Fruit fly (Drosophila melanogaster) Kc167 (cell line): ENCODE results near the gene CG17177.

Experiments
- h ChIP-seq: fragments of >200 bp; optimal IDR thresholded peaks from 3 replicates; lab custom pipeline; 2018; ENCODE audit warnings: missing external identifiers
- insv ChIP-seq: fragments of >200 bp; optimal IDR thresholded peaks from 3 replicates; lab custom pipeline; 2018; ENCODE audit warnings: missing external identifiers
- psq ChIP-seq: fragments of >200 bp; optimal IDR thresholded peaks from 2 replicates; lab custom pipeline; 2017; ENCODE audit warnings: missing external identifiers

DNA sequence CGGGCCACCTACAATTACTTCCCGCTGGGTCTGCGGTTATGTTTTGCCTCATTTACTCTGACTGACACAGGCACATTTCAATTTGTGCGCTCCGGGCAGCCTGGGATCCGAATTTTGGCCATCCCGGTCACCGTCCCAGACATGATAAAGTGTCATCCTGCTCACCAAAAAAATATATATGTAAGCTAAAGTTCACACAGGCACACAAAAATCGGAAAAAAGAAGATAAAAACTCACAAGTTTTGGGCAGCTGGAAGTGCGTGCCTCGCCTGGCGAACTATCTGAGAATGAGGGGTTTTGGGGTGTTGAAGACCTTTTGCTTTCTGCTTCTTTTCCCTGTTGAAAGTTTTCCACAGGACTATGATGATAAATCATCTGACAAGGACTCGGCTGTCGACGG is 15.2 kb downstream of the CG17177 start:
- TF ChIP-seq h (no peak), psq (lab: Kevin White, UChicago) (no peak), insv (lab: Kevin White, UChicago) (no peak)
